Worm (Caenorhabditis elegans) whole organism, early embryonic: ENCODE measurements around the gene clec-21.

Experiments used
- ama-1 ChIP-seq: fragments of 150-350 bp; optimal IDR thresholded peaks from 2 replicates; lab custom pipeline; 2014
- hmg-4 ChIP-seq: fragments of 200-800 bp; sonication (Bioruptor generic); optimal IDR thresholded peaks from 2 replicates; lab custom pipeline; 2018; ENCODE audit warnings: mild to moderate bottlenecking, missing genetic modification characterization, missing compliant biosample characterization
- sea-1 ChIP-seq: fragments of 200-800 bp; sonication (Bioruptor generic); conservative IDR thresholded peaks from 2 replicates; pipeline ENCODE4 v1.3.6; 2022; ENCODE audit warnings: missing genetic modification characterization, missing compliant biosample characterization
- tbx-11 ChIP-seq: fragments of 200-800 bp; sonication (Bioruptor generic); IDR thresholded peaks from 2 replicates; pipeline ENCODE4 v1.3.6; 2022; ENCODE audit warnings: missing genetic modification characterization, missing compliant biosample characterization

- TF ChIP-seq sea-1 = no peak
- no peak for TF ChIP-seq tbx-11
- no peak for TF ChIP-seq ama-1 (lab: Kevin White, UChicago)
- TF ChIP-seq hmg-4 (GFP tag; lab: Kevin White, UChicago) = no peak
Measured at ce11 chrII:1535931-1536330, 48.1 kb downstream of the clec-21 start, which contains the start of gene fbxb-43.
